Fruit fly (Drosophila melanogaster) whole organism, adult: ENCODE measurements around the gene Naa20B.

Experiments used
- CG14711 ChIP-seq: fragments of 200-800 bp; sonication (Bioruptor generic); optimal IDR thresholded peaks from 2 replicates; lab custom pipeline; 2018; ENCODE audit warnings: missing biosample characterization, mild to moderate bottlenecking, missing genetic modification characterization, moderate library complexity
- CG5204 ChIP-seq: fragments of 200-800 bp; sonication (Bioruptor generic); optimal IDR thresholded peaks from 2 replicates; lab custom pipeline; 2016; ENCODE audit warnings: missing biosample characterization, missing genetic modification characterization
- CG7101 ChIP-seq: fragments of 200-800 bp; sonication (Bioruptor generic); optimal IDR thresholded peaks from 2 replicates; lab custom pipeline; 2018; ENCODE audit warnings: missing biosample characterization, mild to moderate bottlenecking, missing genetic modification characterization, moderate library complexity
- Crg-1 ChIP-seq: fragments of 200-800 bp; sonication (Bioruptor generic); optimal IDR thresholded peaks from 2 replicates; lab custom pipeline; 2016; ENCODE audit warnings: missing biosample characterization, missing genetic modification characterization
- Mnt ChIP-seq: fragments of 200-800 bp; sonication (Bioruptor generic); optimal IDR thresholded peaks from 2 replicates; lab custom pipeline; 2016; ENCODE audit warnings: missing biosample characterization, mild to moderate bottlenecking, missing genetic modification characterization

DNA sequence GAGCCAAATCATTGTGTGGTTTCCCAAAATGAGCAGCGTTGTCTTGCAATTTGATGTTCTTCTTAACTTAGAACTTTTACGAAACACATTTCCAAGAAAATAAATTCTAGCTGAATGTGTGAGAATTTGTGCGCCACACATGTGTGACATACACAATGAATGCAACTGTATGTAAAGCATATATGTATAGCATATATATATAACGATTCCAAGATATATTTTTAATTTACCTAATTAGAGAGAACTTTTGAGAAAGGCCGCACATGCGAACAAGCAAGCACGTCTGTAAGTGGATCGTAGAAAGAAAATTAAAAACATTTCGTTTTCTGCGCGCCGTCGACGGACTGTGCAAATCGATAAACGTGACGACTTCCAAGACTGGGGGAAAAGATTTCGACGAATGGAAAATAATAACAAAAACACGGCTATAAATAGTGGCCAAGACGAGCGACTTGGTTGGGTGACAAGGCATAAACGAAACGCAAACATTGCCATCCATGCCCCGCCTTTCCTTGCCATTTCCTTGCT lies 34.7 kb downstream of the Naa20B start:
- TF ChIP-seq CG5204 (no peak), CG14711 (no peak), CG7101 (no peak), Mnt (GFP tag; lab: Kevin White, UChicago) (no peak), Crg-1 (GFP tag; lab: Kevin White, UChicago) (no peak)
